ENCODE assay signal across 7 worm cellular contexts in the genomic region with DNA sequence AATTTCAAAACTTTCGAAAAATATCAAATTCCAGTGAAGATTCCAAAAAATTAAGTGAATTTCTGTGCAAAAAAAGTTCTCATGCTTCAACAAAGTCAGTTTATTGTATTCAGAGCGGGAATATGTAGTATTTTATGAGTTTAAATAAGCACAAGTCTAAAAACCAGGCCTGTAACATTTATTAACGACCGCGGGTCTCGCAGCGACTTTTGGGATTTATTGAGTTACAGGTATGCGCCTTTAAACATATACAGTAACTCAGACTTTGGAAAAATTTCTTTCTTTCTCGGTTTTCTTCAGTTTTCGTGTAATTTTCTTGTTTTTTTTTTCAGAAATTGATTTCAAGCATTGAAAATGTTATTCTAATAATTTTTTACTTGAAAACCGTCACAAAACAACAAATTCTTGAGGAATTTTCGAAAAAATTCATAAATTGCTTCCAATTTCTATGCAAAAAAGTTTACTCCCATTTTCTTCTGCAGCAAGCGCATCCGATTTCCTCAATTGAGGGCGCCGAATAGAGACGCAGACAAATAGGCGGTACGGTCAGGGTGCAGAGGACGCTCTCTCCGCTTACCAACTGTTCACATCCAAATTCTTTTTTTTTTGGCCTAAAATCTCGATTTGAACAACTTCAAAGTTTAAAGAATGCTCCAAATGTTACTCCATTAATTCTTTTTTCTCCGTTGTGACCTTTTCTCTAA.
TF ChIP-seq lines count a peak whose summit lies in the region.

No protein-coding gene starts in this region.

TF ChIP-seq in whole organism, L1 larva, 84 proteins besides CTCF, POLR2A, EP300 and RAD21 (continues in another document):
- TF ChIP-seq nhr-71 (tag; optimal IDR thresholded peaks at IDR 0.05; lab: Kevin White, UChicago) (peak; percentile 25), lsy-2 (tag; optimal IDR thresholded peaks at IDR 0.05; lab: Kevin White, UChicago) (peak in 1 of 2 experiments; percentile 19), snu-23 (GFP tag; optimal IDR thresholded peaks at IDR 0.05; lab: Kevin White, UChicago) (peak; percentile 19), hlh-4 (tag; optimal IDR thresholded peaks at IDR 0.05; lab: Kevin White, UChicago) (no peak), lin-14 (GFP tag; optimal IDR thresholded peaks at IDR 0.05; lab: Kevin White, UChicago) (no peak), zip-4 (GFP tag; optimal IDR thresholded peaks at IDR 0.05; lab: Kevin White, UChicago) (no peak), blmp-1 (tag; optimal IDR thresholded peaks at IDR 0.05; lab: Kevin White, UChicago) (peak; percentile 17), lin-35 (GFP tag; optimal IDR thresholded peaks at IDR 0.05; lab: Kevin White, UChicago) (peak in 1 of 2 experiments; percentile 20), lir-3 (tag; optimal IDR thresholded peaks at IDR 0.05; lab: Kevin White, UChicago; ENCODE audit: poor library complexity) (no peak), hpl-2 (GFP tag; optimal IDR thresholded peaks at IDR 0.05; lab: Kevin White, UChicago) (no peak)

TF ChIP-seq in whole organism, L2 larva, 48 proteins besides CTCF, POLR2A, EP300 and RAD21:
- no peak for TF ChIP-seq mbf-1 (tag; optimal IDR thresholded peaks at IDR 0.05; lab: Kevin White, UChicago)
- peak; percentile 34 for TF ChIP-seq nhr-129 (tag; optimal IDR thresholded peaks at IDR 0.05; lab: Kevin White, UChicago)
- TF ChIP-seq zag-1 (tag; optimal IDR thresholded peaks at IDR 0.05; lab: Kevin White, UChicago), result no peak
- peak; percentile 2 for TF ChIP-seq crh-2 (tag; optimal IDR thresholded peaks at IDR 0.05; lab: Kevin White, UChicago)
- TF ChIP-seq lsy-2 (tag; optimal IDR thresholded peaks at IDR 0.05; lab: Kevin White, UChicago), result peak in 1 of 2 experiments; percentile 34
- no peak for TF ChIP-seq snpc-4 (tag; optimal IDR thresholded peaks at IDR 0.05; lab: Kevin White, UChicago)
- peak; percentile 4 for TF ChIP-seq C34F6.9 (tag; optimal IDR thresholded peaks at IDR 0.05; lab: Kevin White, UChicago)
- TF ChIP-seq elt-1 (tag; optimal IDR thresholded peaks at IDR 0.05; lab: Kevin White, UChicago), result no peak
TF ChIP-seq in whole organism, L2 larva: peak in this region for 4.

TF ChIP-seq in whole organism, L3 larva, 47 proteins besides CTCF, POLR2A, EP300 and RAD21:
- TF ChIP-seq tbx-2 (tag; optimal IDR thresholded peaks at IDR 0.05; lab: Kevin White, UChicago) (no peak), pha-4 (tag; optimal IDR thresholded peaks at IDR 0.05; lab: Kevin White, UChicago) (no peak), ztf-11 (tag; optimal IDR thresholded peaks at IDR 0.05; lab: Kevin White, UChicago) (no peak), nhr-23 (tag; optimal IDR thresholded peaks at IDR 0.05; lab: Kevin White, UChicago) (peak; percentile 2), snpc-4 (tag; optimal IDR thresholded peaks at IDR 0.05; lab: Kevin White, UChicago) (no peak), nfya-1 (tag; optimal IDR thresholded peaks at IDR 0.05; lab: Kevin White, UChicago; ENCODE audit: insufficient read depth) (peak; percentile 54)

TF ChIP-seq in whole organism, L4 larva, 104 proteins besides CTCF, POLR2A, EP300 and RAD21:
- TF ChIP-seq nhr-28 (tag; optimal IDR thresholded peaks at IDR 0.05; lab: Kevin White, UChicago) (peak; percentile 15), aha-1 (tag; lab: Kevin White, UChicago) (peak; percentile 96), lin-38 (GFP tag; IDR thresholded peaks at IDR 0.05; lab: Robert Waterston, UW) (peak; percentile 31), lin-13 (GFP tag; optimal IDR thresholded peaks at IDR 0.05; lab: Kevin White, UChicago) (no peak), snpc-1.2 (GFP tag; IDR thresholded peaks at IDR 0.05; lab: Robert Waterston, UW) (peak; percentile 74; the same call in 1 of the 2 replicates), saeg-2 (GFP tag; IDR thresholded peaks at IDR 0.05; lab: Robert Waterston, UW) (no peak), hmg-1.1 (GFP tag; IDR thresholded peaks at IDR 0.05; lab: Robert Waterston, UW) (0 out of 2 replicates have a peak, but pooled peaks have one; percentile 35), Y105C5A.15 (GFP tag; IDR thresholded peaks at IDR 0.05; lab: Robert Waterston, UW) (no peak), F49E8.2 (tag; optimal IDR thresholded peaks at IDR 0.05; lab: Kevin White, UChicago; ENCODE audit: borderline replicate concordance) (peak; percentile 57), mdl-1 (tag; optimal IDR thresholded peaks at IDR 0.05; lab: Kevin White, UChicago) (no peak), nhr-6 (tag; optimal IDR thresholded peaks at IDR 0.05; lab: Kevin White, UChicago) (no peak), hlh-11 (tag; optimal IDR thresholded peaks at IDR 0.05; lab: Kevin White, UChicago) (peak; percentile 34)

TF ChIP-seq in whole organism, late embryonic, 69 proteins besides CTCF, POLR2A, EP300 and RAD21:
- no peak for TF ChIP-seq hlh-15 (tag; optimal IDR thresholded peaks at IDR 0.05; lab: Kevin White, UChicago)
- no peak for TF ChIP-seq ceh-22 (tag; optimal IDR thresholded peaks at IDR 0.05; lab: Kevin White, UChicago)
- no peak for TF ChIP-seq pha-2 (tag; optimal IDR thresholded peaks at IDR 0.05; lab: Kevin White, UChicago)
- TF ChIP-seq Y22D7AL.16 (tag; optimal IDR thresholded peaks at IDR 0.05; lab: Kevin White, UChicago), result no peak
- peak; percentile 11 for TF ChIP-seq nfya-1 (tag; optimal IDR thresholded peaks at IDR 0.05; lab: Kevin White, UChicago)
- no peak for TF ChIP-seq hlh-6 (tag; optimal IDR thresholded peaks at IDR 0.05; lab: Kevin White, UChicago)
- no peak for TF ChIP-seq npax-4 (tag; optimal IDR thresholded peaks at IDR 0.05; lab: Kevin White, UChicago)
- no peak for TF ChIP-seq zip-5 (tag; optimal IDR thresholded peaks at IDR 0.05; lab: Kevin White, UChicago)

TF ChIP-seq in whole organism, mixed stage, embryonic, 35 proteins besides CTCF, POLR2A, EP300 and RAD21:
- TF ChIP-seq hlh-1 (tag; optimal IDR thresholded peaks at IDR 0.05; lab: Kevin White, UChicago) (peak; percentile 30), mep-1 (tag; optimal IDR thresholded peaks at IDR 0.05; lab: Kevin White, UChicago) (no peak)

TF ChIP-seq in whole organism, young adult, 124 proteins besides CTCF, POLR2A, EP300 and RAD21:
- peak; percentile 99 for TF ChIP-seq xnd-1 (tag; optimal IDR thresholded peaks at IDR 0.05; lab: Kevin White, UChicago)
- TF ChIP-seq F33H1.4 (GFP tag; IDR thresholded peaks at IDR 0.05; lab: Robert Waterston, UW), result peak; percentile 96
- TF ChIP-seq lsl-1 (GFP tag; optimal IDR thresholded peaks at IDR 0.05; lab: Kevin White, UChicago), result peak; percentile 83
- TF ChIP-seq mcd-1 (GFP tag; IDR thresholded peaks at IDR 0.05; lab: Robert Waterston, UW), result 0 out of 2 replicates have a peak, but pooled peaks have one; percentile 31
- no peak for TF ChIP-seq Y67H2A.10 (GFP tag; conservative IDR thresholded peaks at IDR 0.05; lab: Robert Waterston, UW)
- TF ChIP-seq ceh-91 (GFP tag; IDR thresholded peaks at IDR 0.05; lab: Robert Waterston, UW), result peak; percentile 75
- TF ChIP-seq D2030.7 (GFP tag; IDR thresholded peaks at IDR 0.05; lab: Robert Waterston, UW), result peak; percentile 41; the same call in 1 of the 2 replicates
- peak; percentile 66 for TF ChIP-seq attf-6 (GFP tag; IDR thresholded peaks at IDR 0.05; lab: Robert Waterston, UW)
- peak; percentile 52; the same call in 1 of the 2 replicates for TF ChIP-seq hsf-1 (GFP tag; IDR thresholded peaks at IDR 0.05; lab: Robert Waterston, UW)
- no peak for TF ChIP-seq Y79H2A.3 (GFP tag; conservative IDR thresholded peaks at IDR 0.05; lab: Robert Waterston, UW)
- TF ChIP-seq lin-35 (GFP tag; optimal IDR thresholded peaks at IDR 0.05; lab: Kevin White, UChicago), result no peak
- peak; percentile 16 for TF ChIP-seq snpc-1.3 (tag; optimal IDR thresholded peaks at IDR 0.05; lab: Kevin White, UChicago; ENCODE audit: insufficient read depth)
- peak; percentile 100 for TF ChIP-seq madf-6 (GFP tag; IDR thresholded peaks at IDR 0.05; lab: Robert Waterston, UW)
- TF ChIP-seq nfyb-1 (GFP tag; IDR thresholded peaks at IDR 0.05; lab: Robert Waterston, UW), result peak; percentile 10; the same call in 1 of the 2 replicates
- peak; percentile 100 for TF ChIP-seq madf-8 (GFP tag; conservative IDR thresholded peaks at IDR 0.05; lab: Robert Waterston, UW)
- peak; percentile 61 for TF ChIP-seq snpc-3.4 (tag; optimal IDR thresholded peaks at IDR 0.05; lab: Kevin White, UChicago)
- TF ChIP-seq efl-1 (GFP tag; optimal IDR thresholded peaks at IDR 0.05; lab: Kevin White, UChicago), result peak; percentile 37
- no peak for TF ChIP-seq madf-10 (tag; optimal IDR thresholded peaks at IDR 0.05; lab: Kevin White, UChicago)
- peak; percentile 16 for TF ChIP-seq dpl-1 (GFP tag; optimal IDR thresholded peaks at IDR 0.05; lab: Kevin White, UChicago)
- TF ChIP-seq cebp-1 (GFP tag; IDR thresholded peaks at IDR 0.05; lab: Robert Waterston, UW), result no peak
- TF ChIP-seq cebp-1 (tag; optimal IDR thresholded peaks at IDR 0.05; lab: Kevin White, UChicago), result peak; percentile 3
- peak; percentile 20; the same call in 1 of the 2 replicates for TF ChIP-seq rcor-1 (GFP tag; IDR thresholded peaks at IDR 0.05; lab: Robert Waterston, UW)
- no peak for TF ChIP-seq K12H6.12 (tag; optimal IDR thresholded peaks at IDR 0.05; lab: Kevin White, UChicago)
- TF ChIP-seq Y56A3A.18 (GFP tag; IDR thresholded peaks at IDR 0.05; lab: Robert Waterston, UW), result no peak
- TF ChIP-seq F49E8.2 (tag; optimal IDR thresholded peaks at IDR 0.05; lab: Kevin White, UChicago; ENCODE audit: insufficient read depth), result peak; percentile 55
- no peak for TF ChIP-seq snpc-4 (GFP tag; optimal IDR thresholded peaks at IDR 0.05; lab: Kevin White, UChicago)
- TF ChIP-seq snpc-4 (tag; optimal IDR thresholded peaks at IDR 0.05; lab: Kevin White, UChicago), result peak in 2 of 4 experiments; percentile 64
- TF ChIP-seq lin-54 (GFP tag; optimal IDR thresholded peaks at IDR 0.05; lab: Kevin White, UChicago), result peak; percentile 4
- TF ChIP-seq nhr-80 (tag; optimal IDR thresholded peaks at IDR 0.05; lab: Kevin White, UChicago), result peak; percentile 5
- no peak for TF ChIP-seq hlh-26 (GFP tag; conservative IDR thresholded peaks at IDR 0.05; lab: Robert Waterston, UW)
- peak; percentile 26; the same call in 1 of the 2 replicates for TF ChIP-seq hmg-1.2 (GFP tag; IDR thresholded peaks at IDR 0.05; lab: Robert Waterston, UW)
- TF ChIP-seq Y53G8AR.9 (GFP tag; conservative IDR thresholded peaks at IDR 0.05; lab: Robert Waterston, UW), result peak; percentile 54; the same call in 1 of the 2 replicates
